Worm (Caenorhabditis elegans) whole organism, mixed stage, embryonic: Measurements from ENCODE around the gene W09D6.4.

Experiments used
- M03D4.4 ChIP-seq: sonication (generic microtip); optimal IDR thresholded peaks from 2 replicates; lab custom pipeline; 2017; ENCODE audit warnings: mild to moderate bottlenecking, missing genetic modification characterization, missing compliant biosample characterization
- bed-3 ChIP-seq: fragments of 200-800 bp; sonication (Bioruptor generic); optimal IDR thresholded peaks from 3 replicates; lab custom pipeline; 2018; ENCODE audit warnings: mild to moderate bottlenecking, missing genetic modification characterization, moderate library complexity, missing compliant biosample characterization
- ceh-39 ChIP-seq: fragments of 150-350 bp; optimal IDR thresholded peaks from 2 replicates; lab custom pipeline; 2014; ENCODE audit warnings: missing biosample characterization, missing genetic modification characterization
- ceh-43 ChIP-seq: fragments of 200-800 bp; sonication (Bioruptor generic); optimal IDR thresholded peaks from 2 replicates; lab custom pipeline; 2018; ENCODE audit warnings: mild to moderate bottlenecking, missing genetic modification characterization, moderate library complexity, missing compliant biosample characterization
- ceh-83 ChIP-seq: fragments of 200-800 bp; sonication (Bioruptor generic); optimal IDR thresholded peaks from 2 replicates; lab custom pipeline; 2018; ENCODE audit warnings: mild to moderate bottlenecking, missing genetic modification characterization, missing compliant biosample characterization
- ces-1 ChIP-seq: fragments of 150-350 bp; optimal IDR thresholded peaks from 2 replicates; lab custom pipeline; 2014; ENCODE audit warnings: missing biosample characterization, missing genetic modification reagents, missing genetic modification characterization
- cnd-1 ChIP-seq: fragments of 200-800 bp; sonication (Bioruptor generic); optimal IDR thresholded peaks from 2 replicates; lab custom pipeline; 2018; ENCODE audit warnings: mild to moderate bottlenecking, missing genetic modification characterization, missing compliant biosample characterization
- drap-1 ChIP-seq: fragments of 200-800 bp; sonication (Bioruptor generic); optimal IDR thresholded peaks from 3 replicates; lab custom pipeline; 2018; ENCODE audit warnings: mild to moderate bottlenecking, missing genetic modification characterization, missing compliant biosample characterization
- elt-3 ChIP-seq: fragments of 150-350 bp; optimal IDR thresholded peaks from 2 replicates; lab custom pipeline; 2014; ENCODE audit warnings: missing biosample characterization, missing genetic modification characterization
- flh-1 ChIP-seq: fragments of 200-800 bp; sonication (Bioruptor generic); optimal IDR thresholded peaks from 2 replicates; lab custom pipeline; 2018; ENCODE audit warnings: mild to moderate bottlenecking, missing genetic modification characterization, moderate library complexity, missing compliant biosample characterization
- ham-2 ChIP-seq: fragments of 200-800 bp; sonication (Bioruptor generic); optimal IDR thresholded peaks from 2 replicates; lab custom pipeline; 2018; ENCODE audit warnings: mild to moderate bottlenecking, missing genetic modification characterization, missing compliant biosample characterization
- hlh-1 ChIP-seq: fragments of 150-350 bp; optimal IDR thresholded peaks from 2 replicates; lab custom pipeline; 2014; ENCODE audit warnings: missing biosample characterization, missing genetic modification reagents, missing genetic modification characterization
- lin-13 ChIP-seq: fragments of 150-350 bp; optimal IDR thresholded peaks from 2 replicates; lab custom pipeline; 2014; ENCODE audit warnings: missing biosample characterization, missing genetic modification characterization
- lin-32 ChIP-seq: fragments of 200-800 bp; sonication (Bioruptor generic); optimal IDR thresholded peaks from 2 replicates; lab custom pipeline; 2018; ENCODE audit warnings: mild to moderate bottlenecking, missing genetic modification characterization, missing compliant biosample characterization
- lsy-2 ChIP-seq: fragments of 150-350 bp; optimal IDR thresholded peaks from 2 replicates; lab custom pipeline; 2014; ENCODE audit warnings: missing biosample characterization, missing genetic modification characterization
- mab-5 ChIP-seq: fragments of 150-350 bp; optimal IDR thresholded peaks from 2 replicates; lab custom pipeline; 2014; ENCODE audit warnings: missing biosample characterization, missing genetic modification characterization
- mep-1 ChIP-seq: fragments of 150-350 bp; optimal IDR thresholded peaks from 2 replicates; lab custom pipeline; 2017; ENCODE audit warnings: missing biosample characterization, missing genetic modification reagents, missing genetic modification characterization, inconsistent platforms
- mls-2 ChIP-seq: sonication (generic microtip); optimal IDR thresholded peaks from 2 replicates; lab custom pipeline; 2016; ENCODE audit warnings: mild to moderate bottlenecking, missing genetic modification characterization, moderate library complexity, missing compliant biosample characterization
- nhr-12 ChIP-seq: fragments of 150-350 bp; optimal IDR thresholded peaks from 2 replicates; lab custom pipeline; 2014; ENCODE audit warnings: missing biosample characterization, missing genetic modification characterization
- nhr-2 ChIP-seq: fragments of 150-350 bp; optimal IDR thresholded peaks from 2 replicates; lab custom pipeline; 2014; ENCODE audit warnings: missing biosample characterization, missing genetic modification characterization
- nhr-237 ChIP-seq: fragments of 150-350 bp; optimal IDR thresholded peaks from 2 replicates; lab custom pipeline; 2014; ENCODE audit warnings: missing biosample characterization, missing genetic modification characterization
- nhr-28 ChIP-seq: fragments of 150-350 bp; optimal IDR thresholded peaks from 2 replicates; lab custom pipeline; 2014; ENCODE audit warnings: missing biosample characterization, missing genetic modification characterization
- nhr-76 ChIP-seq: sonication (generic microtip); optimal IDR thresholded peaks from 2 replicates; lab custom pipeline; 2017; ENCODE audit warnings: missing biosample characterization, missing genetic modification characterization
- pha-4 ChIP-seq: fragments of 150-350 bp; optimal IDR thresholded peaks from 2 replicates; lab custom pipeline; 2018; ENCODE audit warnings: missing biosample characterization, missing genetic modification reagents, missing genetic modification characterization
- sem-2 ChIP-seq: fragments of 200-800 bp; sonication (Bioruptor generic); optimal IDR thresholded peaks from 2 replicates; lab custom pipeline; 2018; ENCODE audit warnings: mild to moderate bottlenecking, missing genetic modification characterization, missing compliant biosample characterization
- snpc-4 ChIP-seq: fragments of 150-350 bp; optimal IDR thresholded peaks from 2 replicates; lab custom pipeline; 2014; ENCODE audit warnings: missing biosample characterization, missing genetic modification characterization
- sptf-1 ChIP-seq: sonication (generic microtip); optimal IDR thresholded peaks from 2 replicates; lab custom pipeline; 2017; ENCODE audit warnings: mild to moderate bottlenecking, missing genetic modification characterization, moderate library complexity, missing compliant biosample characterization
- tbx-8 ChIP-seq: fragments of 200-800 bp; sonication (Bioruptor generic); optimal IDR thresholded peaks from 2 replicates; lab custom pipeline; 2018; ENCODE audit warnings: mild to moderate bottlenecking, missing genetic modification characterization, moderate library complexity, missing compliant biosample characterization
- unc-120 ChIP-seq: sonication (generic microtip); optimal IDR thresholded peaks from 2 replicates; lab custom pipeline; 2017; ENCODE audit warnings: missing genetic modification characterization, missing compliant biosample characterization; ENCODE audit not compliant: poor library complexity, severe bottlenecking
- unc-62 ChIP-seq: fragments of 150-350 bp; optimal IDR thresholded peaks from 2 replicates; lab custom pipeline; 2014; ENCODE audit warnings: missing biosample characterization, missing genetic modification reagents, missing genetic modification characterization
- zip-8 ChIP-seq: fragments of 150-350 bp; optimal IDR thresholded peaks from 2 replicates; lab custom pipeline; 2014; ENCODE audit warnings: missing biosample characterization, missing genetic modification characterization
- ztf-11 ChIP-seq: fragments of 150-350 bp; optimal IDR thresholded peaks from 2 replicates; lab custom pipeline; 2014; ENCODE audit warnings: missing biosample characterization, missing genetic modification characterization

W09D6.4 gene

ce11 chrIII:11107327-11107726 is 27.8 kb downstream of the W09D6.4 start:
- TF ChIP-seq snpc-4 (tag; lab: Kevin White, UChicago): no peak
- no peak for TF ChIP-seq mls-2 (tag; lab: Kevin White, UChicago)
- TF ChIP-seq ham-2: no peak
- TF ChIP-seq nhr-2 (tag; lab: Kevin White, UChicago): no peak
- no peak for TF ChIP-seq elt-3 (tag; lab: Kevin White, UChicago)
- TF ChIP-seq nhr-12 (tag; lab: Kevin White, UChicago): no peak
- TF ChIP-seq mab-5 (tag; lab: Kevin White, UChicago): no peak

ce11 chrIII:11110756-11111155 is 31.2 kb downstream of the W09D6.4 start:
- TF ChIP-seq lsy-2 (tag; lab: Kevin White, UChicago) (peak; percentile 33), sptf-1 (tag; lab: Kevin White, UChicago) (peak; percentile 74), nhr-2 (tag; lab: Kevin White, UChicago) (no peak), ceh-83 (GFP tag; lab: Kevin White, UChicago) (no peak), mep-1 (tag; lab: Kevin White, UChicago) (peak; percentile 51), pha-4 (tag; lab: Kevin White, UChicago) (peak; percentile 14), ceh-43 (no peak), bed-3 (GFP tag; lab: Kevin White, UChicago) (no peak), mls-2 (tag; lab: Kevin White, UChicago) (peak; percentile 53), ces-1 (GFP tag; lab: Kevin White, UChicago) (peak; percentile 40), M03D4.4 (tag; lab: Kevin White, UChicago) (peak; percentile 14), hlh-1 (no peak), nhr-28 (tag; lab: Kevin White, UChicago) (no peak), drap-1 (GFP tag; lab: Kevin White, UChicago) (peak; percentile 4), nhr-237 (tag; lab: Kevin White, UChicago) (no peak)

ce11 chrIII:11112718-11113117 is 33.2 kb downstream of the W09D6.4 start:
- TF ChIP-seq cnd-1 (tag; lab: Kevin White, UChicago) (peak; percentile 6), zip-8 (no peak)

- TF ChIP-seq ztf-11 (tag; lab: Kevin White, UChicago) (no peak), nhr-28 (tag; lab: Kevin White, UChicago) (no peak), flh-1 (GFP tag; lab: Kevin White, UChicago) (no peak), ceh-43 (no peak), elt-3 (tag; lab: Kevin White, UChicago) (no peak), nhr-237 (tag; lab: Kevin White, UChicago) (no peak), snpc-4 (tag; lab: Kevin White, UChicago) (no peak), ceh-39 (no peak), mls-2 (tag; lab: Kevin White, UChicago) (no peak), mab-5 (tag; lab: Kevin White, UChicago) (no peak), lin-32 (no peak)
Measured at ce11 chrIII:11113845-11114244, 34.3 kb downstream of the W09D6.4 start.

ce11 chrIII:11115956-11116355 is 36.4 kb downstream of the W09D6.4 start:
- no peak for TF ChIP-seq snpc-4 (tag; lab: Kevin White, UChicago)
- TF ChIP-seq ceh-43: no peak
- no peak for TF ChIP-seq ceh-83 (GFP tag; lab: Kevin White, UChicago)
- TF ChIP-seq nhr-2 (tag; lab: Kevin White, UChicago): no peak
- no peak for TF ChIP-seq mls-2 (tag; lab: Kevin White, UChicago)
- TF ChIP-seq drap-1 (GFP tag; lab: Kevin White, UChicago): no peak
- TF ChIP-seq nhr-28 (tag; lab: Kevin White, UChicago): no peak
- TF ChIP-seq lin-13: no peak
- no peak for TF ChIP-seq sem-2 (GFP tag; lab: Kevin White, UChicago)
- TF ChIP-seq M03D4.4 (tag; lab: Kevin White, UChicago): no peak
- no peak for TF ChIP-seq ztf-11 (tag; lab: Kevin White, UChicago)
- no peak for TF ChIP-seq mab-5 (tag; lab: Kevin White, UChicago)
- TF ChIP-seq ham-2: no peak
- no peak for TF ChIP-seq tbx-8 (GFP tag; lab: Kevin White, UChicago)
- TF ChIP-seq nhr-12 (tag; lab: Kevin White, UChicago): no peak
- no peak for TF ChIP-seq hlh-1
- no peak for TF ChIP-seq unc-120 (tag; lab: Kevin White, UChicago)
- no peak for TF ChIP-seq zip-8
- no peak for TF ChIP-seq unc-62 (GFP tag; lab: Kevin White, UChicago)
- no peak for TF ChIP-seq nhr-76 (tag; lab: Kevin White, UChicago)
